Worm (Caenorhabditis elegans) whole organism, L4 larva: ENCODE results near the gene T11G6.3.
A peak's percentile ranks its signal among the peaks of the same experiment; 100 is the strongest.

Experiments
- aha-1 ChIP-seq: fragments of 150-350 bp; peaks from one replicate; lab custom pipeline; 2014; ENCODE audit warnings: missing biosample characterization, missing genetic modification characterization
- ama-1 ChIP-seq: fragments of 150-350 bp; optimal IDR thresholded peaks from 2 replicates; lab custom pipeline; 2014; ENCODE audit warnings: inconsistent platforms, mixed read lengths
- ctbp-1 ChIP-seq: fragments of 200-800 bp; sonication (Bioruptor generic); IDR thresholded peaks from 2 replicates; pipeline ENCODE4 v1.3.6; 2022; ENCODE audit warnings: missing genetic modification reagents, missing genetic modification characterization, missing compliant biosample characterization
- daf-12 ChIP-seq: fragments of 150-350 bp; optimal IDR thresholded peaks from 2 replicates; lab custom pipeline; 2014; ENCODE audit warnings: missing biosample characterization, missing genetic modification reagents, missing genetic modification characterization
- daf-16 ChIP-seq, 3 experiments: sonication (generic microtip); optimal IDR thresholded peaks; 2 replicates each; lab custom pipeline; 2016 to 2017; ENCODE audit warnings: missing genetic modification characterization in 3 of 3, missing genetic modification reagents in 3 of 3, mild to moderate bottlenecking in 2 of 3, missing compliant biosample characterization in 2 of 3, missing biosample characterization in 1 of 3, moderate library complexity in 1 of 3
- dmd-6 ChIP-seq: fragments of 200-800 bp; sonication (Bioruptor generic); IDR thresholded peaks from 2 replicates; pipeline ENCODE4 v1.3.6; 2022; ENCODE audit warnings: missing genetic modification reagents, missing genetic modification characterization, missing compliant biosample characterization
- dmd-8 ChIP-seq: fragments of 200-800 bp; sonication (Bioruptor generic); IDR thresholded peaks from 2 replicates; pipeline ENCODE4 v1.3.6; 2022; ENCODE audit warnings: missing genetic modification characterization, missing compliant biosample characterization
- dpl-1 ChIP-seq: fragments of 150-350 bp; optimal IDR thresholded peaks from 2 replicates; lab custom pipeline; 2014; ENCODE audit warnings: missing biosample characterization, missing genetic modification reagents, missing genetic modification characterization
- dve-1 ChIP-seq: sonication (generic microtip); optimal IDR thresholded peaks from 2 replicates; lab custom pipeline; 2017; ENCODE audit warnings: antibody characterized with exemption, mild to moderate bottlenecking, missing genetic modification characterization, missing compliant biosample characterization; ENCODE audit not compliant: insufficient read depth
- egl-27 ChIP-seq: sonication (generic microtip); optimal IDR thresholded peaks from 3 replicates; lab custom pipeline; 2017; ENCODE audit warnings: missing biosample characterization, missing genetic modification reagents, missing genetic modification characterization
- gei-8 ChIP-seq: fragments of 200-800 bp; sonication (Bioruptor generic); optimal IDR thresholded peaks from 2 replicates; lab custom pipeline; 2018; ENCODE audit warnings: mild to moderate bottlenecking, missing genetic modification characterization, missing compliant biosample characterization
- hlh-30 ChIP-seq: sonication (generic microtip); optimal IDR thresholded peaks from 2 replicates; lab custom pipeline; 2017; ENCODE audit warnings: antibody characterized with exemption, mild to moderate bottlenecking, missing genetic modification characterization, missing compliant biosample characterization; ENCODE audit not compliant: insufficient read depth
- jun-1 ChIP-seq: fragments of 150-350 bp; optimal IDR thresholded peaks from 2 replicates; lab custom pipeline; 2014; ENCODE audit warnings: missing biosample characterization, missing genetic modification reagents, missing genetic modification characterization
- lin-13 ChIP-seq: fragments of 150-350 bp; optimal IDR thresholded peaks from 2 replicates; lab custom pipeline; 2014; ENCODE audit warnings: missing biosample characterization, missing genetic modification reagents, missing genetic modification characterization
- nhr-102 ChIP-seq: sonication (generic microtip); optimal IDR thresholded peaks from 2 replicates; lab custom pipeline; 2016; ENCODE audit warnings: mild to moderate bottlenecking, missing genetic modification characterization, moderate library complexity, missing compliant biosample characterization
- nhr-77 ChIP-seq: fragments of 150-350 bp; optimal IDR thresholded peaks from 2 replicates; lab custom pipeline; 2014; ENCODE audit warnings: missing biosample characterization, missing genetic modification characterization
- pqm-1 ChIP-seq: sonication (generic microtip); optimal IDR thresholded peaks from 2 replicates; lab custom pipeline; 2017; ENCODE audit warnings: missing biosample characterization, missing genetic modification characterization
- rbr-2 ChIP-seq: sonication (generic microtip); optimal IDR thresholded peaks from 2 replicates; lab custom pipeline; 2016; ENCODE audit warnings: missing genotype, missing genetic modification characterization, missing compliant biosample characterization
- set-16 ChIP-seq: fragments of 200-800 bp; sonication (Bioruptor generic); IDR thresholded peaks from 2 replicates; pipeline ENCODE4 v1.3.6; 2022; ENCODE audit warnings: missing genetic modification reagents, missing genetic modification characterization, missing compliant biosample characterization
- spr-3 ChIP-seq: fragments of 200-800 bp; sonication (Bioruptor generic); optimal IDR thresholded peaks from 2 replicates; lab custom pipeline; 2018; ENCODE audit warnings: mild to moderate bottlenecking, missing genetic modification characterization, missing compliant biosample characterization
- ztf-11 ChIP-seq: fragments of 150-350 bp; optimal IDR thresholded peaks from 2 replicates; lab custom pipeline; 2014; ENCODE audit warnings: missing biosample characterization, missing genetic modification characterization
- ztf-7 ChIP-seq: fragments of 150-350 bp; optimal IDR thresholded peaks from 2 replicates; lab custom pipeline; 2014; ENCODE audit warnings: missing biosample characterization, missing genetic modification characterization

T11G6.3 gene

DNA sequence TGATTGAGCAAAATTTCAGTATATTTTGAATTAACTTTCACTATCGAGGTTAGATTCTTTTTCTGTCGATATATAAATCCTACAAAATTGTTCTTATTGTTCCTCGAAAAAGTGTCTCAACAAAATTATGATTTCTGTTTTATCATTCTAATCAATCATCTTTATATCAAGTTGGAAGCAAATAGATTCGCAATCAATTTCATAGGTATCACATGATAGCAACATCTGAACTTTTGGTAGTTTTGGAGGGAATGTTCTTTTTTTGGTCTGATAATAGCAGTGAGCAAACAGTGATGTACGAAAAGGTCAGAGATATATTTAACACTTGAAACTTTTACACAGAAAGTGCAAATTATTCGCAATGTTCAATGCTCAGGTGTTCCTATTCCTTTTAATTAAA lies 44.2 kb downstream of the T11G6.3 start (continued):
- no peak for TF ChIP-seq set-16
- no peak for TF ChIP-seq ztf-7 (tag; lab: Kevin White, UChicago)
- no peak for TF ChIP-seq ama-1 (lab: Kevin White, UChicago)
- peak; percentile 62 for TF ChIP-seq hlh-30
- TF ChIP-seq dmd-8 = no peak
- TF ChIP-seq egl-27 (tag; lab: Kevin White, UChicago) = no peak
- TF ChIP-seq ztf-11 (tag; lab: Kevin White, UChicago) = no peak
- TF ChIP-seq ctbp-1 (GFP tag; lab: Robert Waterston, UW) = no peak
- no peak for TF ChIP-seq spr-3 (GFP tag; lab: Kevin White, UChicago)
- TF ChIP-seq jun-1 (tag; lab: Kevin White, UChicago) = no peak
- TF ChIP-seq nhr-77 (tag; lab: Kevin White, UChicago) = no peak
- TF ChIP-seq dve-1 (tag; lab: Kevin White, UChicago) = peak; percentile 84
- no peak for TF ChIP-seq lin-13 (GFP tag; lab: Kevin White, UChicago)
- TF ChIP-seq nhr-102 (tag; lab: Kevin White, UChicago) = no peak
- no peak for TF ChIP-seq daf-16 (GFP tag; optimal IDR thresholded peaks at IDR 0.05; lab: Kevin White, UChicago)
- peak; percentile 60 for TF ChIP-seq daf-16 (tag; optimal IDR thresholded peaks at IDR 0.05; lab: Kevin White, UChicago)
- no peak for TF ChIP-seq gei-8 (GFP tag; lab: Kevin White, UChicago)
- TF ChIP-seq daf-12 = no peak
- no peak for TF ChIP-seq dpl-1 (GFP tag; lab: Kevin White, UChicago)
- peak; percentile 75 for TF ChIP-seq dmd-6
- TF ChIP-seq pqm-1 = peak; percentile 92
- no peak for TF ChIP-seq rbr-2 (tag; lab: Kevin White, UChicago)
- TF ChIP-seq aha-1 = peak; percentile 85

DNA sequence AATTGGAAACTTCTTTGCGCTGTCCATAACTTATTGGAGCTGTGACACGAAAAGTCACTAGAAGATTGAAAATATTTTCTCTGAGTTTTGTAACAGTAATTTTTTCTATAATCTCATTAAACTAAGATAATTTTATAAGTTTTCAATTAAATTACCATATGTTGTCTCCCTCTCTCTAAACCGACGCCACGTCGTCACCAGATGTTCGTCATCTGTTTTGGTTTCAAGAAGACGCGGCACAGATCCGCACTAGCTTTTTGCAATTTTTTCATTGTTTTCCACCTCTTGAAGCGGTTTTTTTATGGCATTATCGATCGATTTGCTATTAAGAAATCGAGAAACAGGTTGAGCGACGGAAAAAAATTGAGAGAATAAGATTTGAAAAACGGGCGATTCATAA lies 51.1 kb downstream of the T11G6.3 start:
- TF ChIP-seq aha-1 = peak; percentile 56
- TF ChIP-seq daf-16 (GFP tag; optimal IDR thresholded peaks at IDR 0.05; lab: Kevin White, UChicago) = no peak
- TF ChIP-seq daf-16 (tag; optimal IDR thresholded peaks at IDR 0.05; lab: Kevin White, UChicago) = no peak
